Worm (Caenorhabditis elegans) whole organism, young adult: ENCODE results near the gene clc-28.

Experiments used
- C06A6.2 ChIP-seq: fragments of 200-800 bp; sonication (Bioruptor generic); conservative IDR thresholded peaks from 2 replicates; pipeline ENCODE4 v1.3.6; 2022; ENCODE audit warnings: missing genetic modification characterization, missing compliant biosample characterization
- D2030.7 ChIP-seq: fragments of 200-800 bp; sonication (Bioruptor generic); IDR thresholded peaks from 2 replicates; pipeline ENCODE4 v1.3.6; 2022; ENCODE audit warnings: missing genetic modification reagents, missing genetic modification characterization, missing compliant biosample characterization
- F23B12.7 ChIP-seq: sonication (generic microtip); optimal IDR thresholded peaks from 2 replicates; lab custom pipeline; 2017; ENCODE audit warnings: missing genetic modification characterization, mild to moderate bottlenecking, missing compliant biosample characterization, antibody characterized with exemption, moderate library complexity; ENCODE audit not compliant: insufficient read depth
- F57C9.4 ChIP-seq: sonication (generic microtip); optimal IDR thresholded peaks from 2 replicates; lab custom pipeline; 2017; ENCODE audit warnings: mild to moderate bottlenecking, missing genetic modification characterization, missing compliant biosample characterization
- T26A5.8 ChIP-seq: sonication (generic microtip); optimal IDR thresholded peaks from 2 replicates; lab custom pipeline; 2016; ENCODE audit warnings: missing genetic modification characterization, missing compliant biosample characterization
- Y53G8AR.9 ChIP-seq: fragments of 200-800 bp; sonication (Bioruptor generic); conservative IDR thresholded peaks from 2 replicates; pipeline ENCODE4 v1.3.6; 2022; ENCODE audit warnings: missing genetic modification reagents, missing genetic modification characterization, missing compliant biosample characterization
- Y56A3A.18 ChIP-seq: fragments of 200-800 bp; sonication (Bioruptor generic); IDR thresholded peaks from 2 replicates; pipeline ENCODE4 v1.3.6; 2022; ENCODE audit warnings: missing genetic modification reagents, missing genetic modification characterization, missing compliant biosample characterization
- Y67H2A.10 ChIP-seq: fragments of 200-800 bp; sonication (Bioruptor generic); conservative IDR thresholded peaks from 2 replicates; pipeline ENCODE4 v1.3.6; 2022; ENCODE audit warnings: missing genetic modification reagents, missing genetic modification characterization, missing compliant biosample characterization
- akir-1 ChIP-seq: fragments of 200-800 bp; sonication (Bioruptor generic); optimal IDR thresholded peaks from 2 replicates; lab custom pipeline; 2018; ENCODE audit warnings: mild to moderate bottlenecking, missing genetic modification characterization, moderate library complexity, missing compliant biosample characterization
- ama-1 ChIP-seq, 3 experiments: fragments of 150-350 bp in 1 of 3; sonication (generic microtip) in 2 of 3; optimal IDR thresholded peaks; 2 replicates each; lab custom pipeline; 2014 to 2018; ENCODE audit warnings: missing biosample characterization in 2 of 3, missing genetic modification characterization in 2 of 3, missing genetic modification reagents in 2 of 3
- aptf-2 ChIP-seq: fragments of 200-800 bp; sonication (Bioruptor generic); conservative IDR thresholded peaks from 2 replicates; pipeline ENCODE4 v1.3.6; 2022; ENCODE audit warnings: missing genetic modification reagents, missing genetic modification characterization, missing compliant biosample characterization
- cebp-2 ChIP-seq: fragments of 200-800 bp; sonication (Bioruptor generic); IDR thresholded peaks from 2 replicates; pipeline ENCODE4 v1.3.6; 2022; ENCODE audit warnings: missing genetic modification characterization, missing compliant biosample characterization
- ceh-91 ChIP-seq: fragments of 200-800 bp; sonication (Bioruptor generic); IDR thresholded peaks from 2 replicates; pipeline ENCODE4 v1.3.6; 2022; ENCODE audit warnings: missing genetic modification reagents, missing genetic modification characterization, missing compliant biosample characterization
- dpff-1 ChIP-seq: sonication (generic microtip); optimal IDR thresholded peaks from 2 replicates; lab custom pipeline; 2017; ENCODE audit warnings: mild to moderate bottlenecking, missing genetic modification characterization, missing compliant biosample characterization
- egl-44 ChIP-seq: fragments of 200-800 bp; sonication (Bioruptor generic); IDR thresholded peaks from 2 replicates; pipeline ENCODE4 v1.3.6; 2022; ENCODE audit warnings: missing genetic modification reagents, missing genetic modification characterization, missing compliant biosample characterization
- egrh-3 ChIP-seq: fragments of 200-800 bp; sonication (Bioruptor generic); IDR thresholded peaks from 2 replicates; pipeline ENCODE4 v1.3.6; 2022; ENCODE audit warnings: missing genetic modification reagents, missing genetic modification characterization, missing compliant biosample characterization
- fkh-3 ChIP-seq: sonication (generic microtip); optimal IDR thresholded peaks from 2 replicates; lab custom pipeline; 2016; ENCODE audit warnings: mild to moderate bottlenecking, missing genetic modification characterization, missing compliant biosample characterization
- hlh-26 ChIP-seq: fragments of 200-800 bp; sonication (Bioruptor generic); conservative IDR thresholded peaks from 2 replicates; pipeline ENCODE4 v1.3.6; 2022; ENCODE audit warnings: missing genetic modification reagents, missing genetic modification characterization, missing compliant biosample characterization
- hmg-1.2 ChIP-seq: fragments of 200-800 bp; sonication (Bioruptor generic); IDR thresholded peaks from 2 replicates; pipeline ENCODE4 v1.3.6; 2022; ENCODE audit warnings: missing genetic modification reagents, missing genetic modification characterization, missing compliant biosample characterization
- hrde-1 ChIP-seq: sonication (generic microtip); optimal IDR thresholded peaks from 2 replicates; lab custom pipeline; 2016; ENCODE audit warnings: missing genetic modification characterization, mild to moderate bottlenecking, missing compliant biosample characterization, moderate library complexity, missing genotype, missing genetic modification reagents, borderline replicate concordance
- hsf-1 ChIP-seq: fragments of 200-800 bp; sonication (Bioruptor generic); IDR thresholded peaks from 2 replicates; pipeline ENCODE4 v1.3.6; 2022; ENCODE audit warnings: missing genetic modification reagents, missing genetic modification characterization, missing compliant biosample characterization
- let-607 ChIP-seq, 2 experiments: fragments of 200-800 bp in 1 of 2; sonication (Bioruptor generic) in 1 of 2; sonication (generic microtip) in 1 of 2; optimal IDR thresholded peaks; 2 replicates each; lab custom pipeline; 2016 to 2018; ENCODE audit warnings: mild to moderate bottlenecking in 2 of 2, missing compliant biosample characterization in 2 of 2, missing genetic modification characterization in 2 of 2, moderate library complexity in 2 of 2, missing genotype in 1 of 2
- lin-40 ChIP-seq: sonication (generic microtip); optimal IDR thresholded peaks from 2 replicates; lab custom pipeline; 2016; ENCODE audit warnings: missing genetic modification characterization, mild to moderate bottlenecking, missing compliant biosample characterization, missing genotype, missing genetic modification reagents
- lsl-1 ChIP-seq: fragments of 200-800 bp; sonication (Bioruptor generic); optimal IDR thresholded peaks from 2 replicates; lab custom pipeline; 2018; ENCODE audit warnings: mild to moderate bottlenecking, missing genetic modification characterization, moderate library complexity, missing compliant biosample characterization
- mes-4 ChIP-seq: sonication (generic microtip); optimal IDR thresholded peaks from 2 replicates; lab custom pipeline; 2016; ENCODE audit warnings: missing genotype, missing genetic modification characterization, missing compliant biosample characterization
- nfyb-1 ChIP-seq: fragments of 200-800 bp; sonication (Bioruptor generic); IDR thresholded peaks from 2 replicates; pipeline ENCODE4 v1.3.6; 2022; ENCODE audit warnings: missing genetic modification reagents, missing genetic modification characterization, missing compliant biosample characterization
- nhr-27 ChIP-seq: fragments of 200-800 bp; sonication (Bioruptor generic); optimal IDR thresholded peaks from 2 replicates; lab custom pipeline; 2018; ENCODE audit warnings: mild to moderate bottlenecking, missing genetic modification characterization, moderate library complexity, missing compliant biosample characterization
- nhr-90 ChIP-seq: sonication (generic microtip); optimal IDR thresholded peaks from 2 replicates; lab custom pipeline; 2016; ENCODE audit warnings: missing genotype, mild to moderate bottlenecking, missing genetic modification characterization, missing compliant biosample characterization
- rcor-1 ChIP-seq: fragments of 200-800 bp; sonication (Bioruptor generic); IDR thresholded peaks from 2 replicates; pipeline ENCODE4 v1.3.6; 2022; ENCODE audit warnings: missing genetic modification reagents, missing genetic modification characterization, missing compliant biosample characterization
- rpc-1 ChIP-seq, 2 experiments: fragments of 150-350 bp in 1 of 2; sonication (generic microtip) in 1 of 2; optimal IDR thresholded peaks; 2 replicates each; lab custom pipeline; 2014 to 2018; ENCODE audit warnings: missing biosample characterization in 1 of 2, missing genetic modification characterization in 1 of 2, missing genetic modification reagents in 1 of 2, missing genotype in 1 of 2
- snpc-1.1 ChIP-seq: sonication (generic microtip); optimal IDR thresholded peaks from 2 replicates; lab custom pipeline; 2017; ENCODE audit warnings: missing genetic modification characterization, mild to moderate bottlenecking, missing compliant biosample characterization, antibody characterized with exemption, moderate library complexity, missing genotype, missing genetic modification reagents; ENCODE audit not compliant: insufficient read depth
- tlf-1 ChIP-seq: fragments of 200-800 bp; sonication (Bioruptor generic); optimal IDR thresholded peaks from 2 replicates; lab custom pipeline; 2018; ENCODE audit warnings: mild to moderate bottlenecking, missing genetic modification characterization, missing compliant biosample characterization
- ztf-22 ChIP-seq: fragments of 200-800 bp; sonication (Bioruptor generic); optimal IDR thresholded peaks from 2 replicates; lab custom pipeline; 2018; ENCODE audit warnings: mild to moderate bottlenecking, missing genetic modification characterization, moderate library complexity, missing compliant biosample characterization
- ztf-28 ChIP-seq: fragments of 200-800 bp; sonication (Bioruptor generic); IDR thresholded peaks from 2 replicates; pipeline ENCODE4 v1.3.6; 2022; ENCODE audit warnings: missing genetic modification reagents, missing genetic modification characterization, missing compliant biosample characterization

The clc-28 gene

ce11 chrIII:8307356-8307755, 31.9 kb downstream of the clc-28 start, which contains the start of the genes F10E9.7 and F10E9.5 (continued):
- TF ChIP-seq Y67H2A.10 (GFP tag; lab: Robert Waterston, UW): peak; percentile 61; the same call in 1 of the 2 replicates
- TF ChIP-seq nhr-90: no peak

DNA sequence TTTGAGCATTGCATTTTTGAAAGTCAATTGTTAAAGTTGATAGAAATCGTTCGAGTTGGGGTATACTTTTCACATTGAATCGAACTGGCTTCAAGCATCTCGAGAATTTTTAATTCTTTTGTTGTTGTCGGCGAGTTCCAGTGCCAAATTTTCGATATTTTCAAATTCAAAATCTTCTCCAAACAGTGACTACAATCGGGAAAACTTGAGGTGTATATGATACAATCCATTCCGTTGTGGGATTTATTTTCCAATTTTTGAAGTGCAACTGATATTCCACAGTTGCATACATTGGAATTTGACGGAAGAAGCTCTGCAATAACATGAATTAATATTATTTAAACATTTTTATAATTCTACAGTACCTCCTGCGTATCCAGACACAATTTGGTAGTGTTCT, 33.5 kb downstream of the clc-28 start:
- TF ChIP-seq lin-40: no peak
- no peak for TF ChIP-seq Y56A3A.18 (GFP tag; lab: Robert Waterston, UW)
- TF ChIP-seq ztf-28: no peak
- TF ChIP-seq, all 124 proteins: peak for 0

ce11 chrIII:8305304-8305703, 34.0 kb downstream of the clc-28 start:
- 0 out of 2 replicates have a peak, but pooled peaks have one; percentile 10 for TF ChIP-seq hsf-1 (GFP tag; lab: Robert Waterston, UW)
- TF ChIP-seq cebp-2 (GFP tag; lab: Robert Waterston, UW): no peak
- no peak for TF ChIP-seq Y53G8AR.9 (GFP tag; lab: Robert Waterston, UW)
- TF ChIP-seq, all 124 proteins: peak for 1

ce11 chrIII:8303440-8303839, 35.8 kb downstream of the clc-28 start:
- TF ChIP-seq ceh-91 (no peak), F23B12.7 (tag; lab: Kevin White, UChicago) (no peak), mes-4 (tag; lab: Kevin White, UChicago) (no peak), ztf-22 (GFP tag; lab: Kevin White, UChicago) (no peak), hlh-26 (GFP tag; lab: Robert Waterston, UW) (no peak), hrde-1 (tag; lab: Kevin White, UChicago) (no peak)

- TF ChIP-seq let-607 (tag; optimal IDR thresholded peaks at IDR 0.05; lab: Kevin White, UChicago): no peak
- no peak for TF ChIP-seq Y56A3A.18 (GFP tag; lab: Robert Waterston, UW)
- TF ChIP-seq lsl-1 (GFP tag; lab: Kevin White, UChicago): no peak
- no peak for TF ChIP-seq fkh-3
- no peak for TF ChIP-seq akir-1 (GFP tag; lab: Kevin White, UChicago)
- no peak for TF ChIP-seq ztf-22 (GFP tag; lab: Kevin White, UChicago)
- TF ChIP-seq aptf-2 (GFP tag; lab: Robert Waterston, UW): no peak
- TF ChIP-seq ama-1 (optimal IDR thresholded peaks at IDR 0.05; lab: Kevin White, UChicago): no peak
- no peak for TF ChIP-seq ama-1 (GFP tag; optimal IDR thresholded peaks at IDR 0.05; lab: Kevin White, UChicago)
- TF ChIP-seq Y67H2A.10 (GFP tag; lab: Robert Waterston, UW): no peak
Observed at ce11 chrIII:8300860-8301396, 38.3 kb downstream of the clc-28 start.

DNA sequence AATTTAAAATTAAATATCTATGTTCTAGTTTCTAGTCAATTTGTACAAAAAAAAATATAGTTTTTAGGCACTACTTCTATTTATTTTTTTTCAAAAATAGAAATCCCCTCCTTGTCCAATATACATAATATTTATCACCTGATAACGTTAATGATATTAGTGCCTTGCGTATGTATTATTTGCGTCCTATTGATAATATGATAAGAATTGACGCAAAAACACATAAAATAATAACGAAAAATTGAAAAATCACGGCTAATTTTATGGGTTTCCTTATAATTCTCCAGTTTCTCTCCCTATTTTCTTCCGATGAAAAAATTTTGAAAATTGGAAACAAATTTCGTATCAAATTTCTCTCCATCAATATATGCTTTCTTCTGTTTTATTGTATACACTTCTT, 39.5 kb downstream of the clc-28 start:
- no peak for TF ChIP-seq snpc-1.1 (tag; lab: Kevin White, UChicago)
- no peak for TF ChIP-seq C06A6.2 (GFP tag; lab: Robert Waterston, UW)
- TF ChIP-seq dpff-1 (tag; lab: Kevin White, UChicago): no peak
- TF ChIP-seq D2030.7: no peak

DNA sequence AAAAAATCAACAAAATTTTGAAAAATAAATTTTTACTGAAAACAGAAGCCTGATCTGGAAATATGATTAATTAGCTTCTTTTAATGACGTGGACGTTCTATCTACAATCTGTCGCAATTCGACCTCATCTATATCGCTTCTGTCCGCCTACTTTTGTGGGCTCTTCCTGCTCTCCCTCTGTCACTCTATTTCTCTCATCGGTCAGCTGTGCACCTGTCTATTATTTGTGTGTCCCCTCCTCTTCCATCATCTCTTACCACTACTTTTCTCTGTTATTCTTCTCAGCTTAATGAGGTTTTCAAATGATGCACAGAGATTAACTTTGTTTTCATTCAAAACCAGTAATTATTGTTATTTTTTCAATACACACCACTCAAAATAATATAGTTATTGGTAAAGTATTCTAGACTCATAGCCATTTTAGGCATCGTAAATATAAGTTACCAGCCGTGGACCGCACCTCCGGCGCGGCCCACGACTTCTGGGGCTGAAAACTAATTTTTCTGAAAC, 40.1 kb downstream of the clc-28 start:
- TF ChIP-seq nfyb-1 (GFP tag; lab: Robert Waterston, UW) (no peak), egl-44 (GFP tag; lab: Robert Waterston, UW) (no peak), tlf-1 (no peak), C06A6.2 (GFP tag; lab: Robert Waterston, UW) (no peak), F23B12.7 (tag; lab: Kevin White, UChicago) (no peak), egrh-3 (GFP tag; lab: Robert Waterston, UW) (no peak), rcor-1 (GFP tag; lab: Robert Waterston, UW) (no peak), T26A5.8 (tag; lab: Kevin White, UChicago) (no peak), rpc-1 (optimal IDR thresholded peaks at IDR 0.05; lab: Kevin White, UChicago) (no peak), rpc-1 (tag; optimal IDR thresholded peaks at IDR 0.05; lab: Kevin White, UChicago) (no peak), nhr-27 (tag; lab: Kevin White, UChicago) (no peak), F57C9.4 (tag; lab: Kevin White, UChicago) (no peak), hmg-1.2 (GFP tag; lab: Robert Waterston, UW) (no peak), Y56A3A.18 (GFP tag; lab: Robert Waterston, UW) (no peak)
